Worm (Caenorhabditis elegans) whole organism, L2 larva: ENCODE measurements around the gene lido-4.

ENCODE experiments used
- aly-2 ChIP-seq: fragments of 150-350 bp; optimal IDR thresholded peaks from 2 replicates; lab custom pipeline; 2014; ENCODE audit warnings: missing biosample characterization, missing genetic modification characterization
- lin-39 ChIP-seq: fragments of 150-350 bp; optimal IDR thresholded peaks from 2 replicates; lab custom pipeline; 2014; ENCODE audit warnings: missing biosample characterization, missing genetic modification reagents, missing genetic modification characterization
- mab-5 ChIP-seq: fragments of 150-350 bp; optimal IDR thresholded peaks from 2 replicates; lab custom pipeline; 2014; ENCODE audit warnings: missing biosample characterization, missing genetic modification characterization
- nhr-10 ChIP-seq: sonication (generic microtip); optimal IDR thresholded peaks from 2 replicates; lab custom pipeline; 2017; ENCODE audit warnings: missing biosample characterization, missing genetic modification characterization
- nhr-77 ChIP-seq: fragments of 150-350 bp; optimal IDR thresholded peaks from 2 replicates; lab custom pipeline; 2014; ENCODE audit warnings: missing biosample characterization, missing genetic modification characterization
- unc-62 ChIP-seq: fragments of 150-350 bp; optimal IDR thresholded peaks from 2 replicates; lab custom pipeline; 2014; ENCODE audit warnings: missing biosample characterization, missing genetic modification reagents, missing genetic modification characterization
- zag-1 ChIP-seq: fragments of 150-350 bp; optimal IDR thresholded peaks from 2 replicates; lab custom pipeline; 2014; ENCODE audit warnings: missing biosample characterization, missing genetic modification characterization

DNA sequence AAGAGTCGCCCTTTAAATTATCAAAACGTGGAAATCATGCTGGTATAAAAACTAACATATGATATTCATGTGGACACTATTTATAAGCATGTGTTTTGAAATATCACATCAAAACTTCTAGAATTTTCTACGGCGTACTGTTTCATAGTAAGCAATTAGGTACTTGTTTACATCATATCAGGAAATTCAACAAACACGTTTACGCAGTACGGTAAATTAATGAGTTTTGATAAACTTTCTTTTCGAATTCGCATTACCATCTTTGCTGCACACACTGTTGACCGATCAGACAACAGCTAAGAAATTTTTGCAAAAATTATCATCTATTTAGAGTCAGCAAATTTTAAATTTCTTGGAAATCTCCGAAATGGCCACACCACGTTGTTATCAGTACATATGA lies 32.9 kb upstream of the lido-4 start:
- TF ChIP-seq aly-2 (tag; lab: Kevin White, UChicago) (no peak), nhr-77 (tag; lab: Kevin White, UChicago) (no peak), unc-62 (GFP tag; lab: Kevin White, UChicago) (no peak), mab-5 (tag; lab: Kevin White, UChicago) (no peak), lin-39 (no peak), zag-1 (tag; lab: Kevin White, UChicago) (no peak), nhr-10 (no peak)
